Fruit fly (Drosophila melanogaster): ENCODE results near the gene Tak1.
A peak's percentile ranks its signal among the peaks of the same experiment; 100 is the strongest.

Gene Tak1

DNA sequence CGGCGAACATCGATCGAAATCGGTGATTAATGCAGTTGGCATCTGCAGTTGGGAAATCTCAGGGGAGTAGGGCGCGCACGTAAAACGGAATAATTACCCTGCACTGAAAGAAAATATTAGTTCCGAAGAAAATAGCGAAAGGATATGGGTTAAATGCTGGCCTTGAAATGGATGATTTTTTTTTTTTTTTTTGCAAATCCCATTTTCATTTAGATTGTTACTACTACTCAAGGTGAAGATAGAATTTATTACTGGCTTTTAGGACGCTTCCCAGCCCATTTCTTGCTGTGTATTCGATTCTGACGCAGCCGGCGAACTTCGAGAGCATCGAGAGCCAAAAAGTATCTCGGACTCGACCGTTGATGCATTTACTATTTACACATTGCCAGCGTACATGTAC, 5.7 kb downstream of the Tak1 start (continued):
- no peak for TF ChIP-seq amos (GFP tag; IDR thresholded peaks at IDR 0.05; ENCODE audit: partially characterized antibody)
- TF ChIP-seq Mrtf (GFP tag; IDR thresholded peaks at IDR 0.05), result 0 out of 3 replicates have a peak, but pooled peaks have one; percentile 41
- TF ChIP-seq Atf6 (GFP tag; IDR thresholded peaks at IDR 0.05), result peak; percentile 35; the same call in 1 of the 2 replicates
- no peak for TF ChIP-seq bbx (GFP tag; IDR thresholded peaks at IDR 0.05; ENCODE audit: partially characterized antibody)
- no peak for TF ChIP-seq pita (GFP tag; optimal IDR thresholded peaks at IDR 0.05)
- no peak for TF ChIP-seq Neu2 (GFP tag; optimal IDR thresholded peaks at IDR 0.05; ENCODE audit: borderline replicate concordance)
- no peak for TF ChIP-seq CkIIα-i1 (GFP tag; IDR thresholded peaks at IDR 0.05)
- no peak for TF ChIP-seq CG11560 (tag; IDR thresholded peaks at IDR 0.05)
- TF ChIP-seq CG42726 (GFP tag; IDR thresholded peaks at IDR 0.05; ENCODE audit: partially characterized antibody), result no peak
- no peak for TF ChIP-seq D19A (tag; optimal IDR thresholded peaks at IDR 0.05)
- TF ChIP-seq Mad (GFP tag; optimal IDR thresholded peaks at IDR 0.05), result no peak
- TF ChIP-seq tup (GFP tag; optimal IDR thresholded peaks at IDR 0.05), result no peak
- TF ChIP-seq cas (GFP tag; IDR thresholded peaks at IDR 0.05), result no peak
- TF ChIP-seq bigmax (GFP tag; optimal IDR thresholded peaks at IDR 0.05), result no peak
- TF ChIP-seq lmd (GFP tag; IDR thresholded peaks at IDR 0.05), result peak; percentile 59
- TF ChIP-seq sqz (GFP tag; optimal IDR thresholded peaks at IDR 0.05), result no peak
- peak; percentile 51 for TF ChIP-seq CG6689 (GFP tag; IDR thresholded peaks at IDR 0.05)
- no peak for TF ChIP-seq Blimp-1 (GFP tag; optimal IDR thresholded peaks at IDR 0.05)
- TF ChIP-seq dati (GFP tag; IDR thresholded peaks at IDR 0.05), result no peak
- 0 out of 2 replicates have a peak, but pooled peaks have one; percentile 50 for TF ChIP-seq Awh (GFP tag; IDR thresholded peaks at IDR 0.05)
- no peak for TF ChIP-seq ttk (GFP tag; IDR thresholded peaks at IDR 0.05)
- TF ChIP-seq CG17385 (GFP tag; optimal IDR thresholded peaks at IDR 0.05), result peak; percentile 44
- TF ChIP-seq pb (GFP tag; optimal IDR thresholded peaks at IDR 0.05), result no peak
- TF ChIP-seq CG6272 (GFP tag; IDR thresholded peaks at IDR 0.05), result no peak
- peak; percentile 10 for TF ChIP-seq CG8388 (GFP tag; optimal IDR thresholded peaks at IDR 0.05)
- peak; percentile 52; the same call in 1 of the 2 replicates for TF ChIP-seq stc (GFP tag; IDR thresholded peaks at IDR 0.05)
- TF ChIP-seq Sox102F (GFP tag; optimal IDR thresholded peaks at IDR 0.05), result peak; percentile 76
- TF ChIP-seq CG32772 (GFP tag; IDR thresholded peaks at IDR 0.05), result peak; percentile 42; the same call in 1 of the 2 replicates
- 0 out of 2 replicates have a peak, but pooled peaks have one; percentile 23 for TF ChIP-seq CG4730 (GFP tag; IDR thresholded peaks at IDR 0.05)
- TF ChIP-seq CG7745 (tag; optimal IDR thresholded peaks at IDR 0.05), result no peak
- no peak for TF ChIP-seq Doc2 (GFP tag; IDR thresholded peaks at IDR 0.05)
- no peak for TF ChIP-seq ewg (GFP tag; optimal IDR thresholded peaks at IDR 0.05)
- TF ChIP-seq peb (GFP tag; IDR thresholded peaks at IDR 0.05), result no peak
- no peak for TF ChIP-seq CG31365 (tag; optimal IDR thresholded peaks at IDR 0.05)
- TF ChIP-seq C15 (GFP tag; IDR thresholded peaks at IDR 0.05), result no peak
- TF ChIP-seq Usf (GFP tag; optimal IDR thresholded peaks at IDR 0.05), result no peak
- TF ChIP-seq Lhr (GFP tag; optimal IDR thresholded peaks at IDR 0.05), result no peak
- TF ChIP-seq CG12236 (GFP tag; optimal IDR thresholded peaks at IDR 0.05), result no peak
- TF ChIP-seq Hr78 (GFP tag; optimal IDR thresholded peaks at IDR 0.05), result no peak

DNA sequence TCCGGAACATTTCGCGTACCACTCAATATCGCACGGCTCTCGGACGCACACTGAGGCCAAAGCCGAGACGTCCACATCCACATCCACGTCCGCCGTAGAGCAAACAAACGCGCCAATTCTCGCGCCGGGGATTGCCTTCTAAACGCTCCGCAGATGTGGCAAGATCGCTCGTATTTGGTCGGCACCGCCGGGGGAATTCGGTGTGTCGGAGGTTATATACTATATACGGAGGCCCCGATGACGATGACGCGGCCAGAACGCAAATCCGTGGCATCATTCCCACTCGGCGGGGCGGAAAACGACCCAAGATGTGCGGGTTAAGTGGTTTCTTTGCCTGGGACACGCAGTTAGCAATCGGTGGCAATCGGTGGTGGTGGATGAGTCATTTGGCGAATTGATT, 6.5 kb downstream of the Tak1 start:
- TF ChIP-seq Deaf1 (tag; optimal IDR thresholded peaks at IDR 0.05) (peak; percentile 67), CG6175 (GFP tag; IDR thresholded peaks at IDR 0.05) (peak; percentile 75; the same call in 1 of the 3 replicates), CG31365 (tag; optimal IDR thresholded peaks at IDR 0.05) (no peak), crol (GFP tag; IDR thresholded peaks at IDR 0.05) (0 out of 2 replicates have a peak, but pooled peaks have one; percentile 7), CG12769 (tag; optimal IDR thresholded peaks at IDR 0.05) (peak; percentile 79), ttk (GFP tag; IDR thresholded peaks at IDR 0.05) (no peak), klu (GFP tag; IDR thresholded peaks at IDR 0.05) (no peak), Hr78 (GFP tag; optimal IDR thresholded peaks at IDR 0.05) (peak in 1 of 2 experiments; percentile 69), Dip3 (GFP tag; optimal IDR thresholded peaks at IDR 0.05) (no peak), sd (tag; optimal IDR thresholded peaks at IDR 0.05) (peak; percentile 8), Med (GFP tag) (peak; percentile 35)
